Worm (Caenorhabditis elegans) whole organism, late embryonic: Measurements from ENCODE around the gene ints-13.

Experiments used
- Y22D7AL.16 ChIP-seq: sonication (generic microtip); optimal IDR thresholded peaks from 2 replicates; lab custom pipeline; 2016; ENCODE audit warnings: missing genetic modification characterization, missing compliant biosample characterization
- elt-2 ChIP-seq: sonication (generic microtip); optimal IDR thresholded peaks from 2 replicates; lab custom pipeline; 2016; ENCODE audit warnings: missing genetic modification reagents, missing genetic modification characterization, missing compliant biosample characterization
- ets-4 ChIP-seq: sonication (generic microtip); optimal IDR thresholded peaks from 2 replicates; lab custom pipeline; 2016; ENCODE audit warnings: missing genetic modification characterization, missing compliant biosample characterization
- eyg-1 ChIP-seq: sonication (generic microtip); optimal IDR thresholded peaks from 2 replicates; lab custom pipeline; 2016; ENCODE audit warnings: missing genotype, missing genetic modification characterization, missing compliant biosample characterization
- unc-42 ChIP-seq: sonication (generic microtip); optimal IDR thresholded peaks from 2 replicates; lab custom pipeline; 2016; ENCODE audit warnings: missing genotype, missing genetic modification characterization, missing compliant biosample characterization

DNA sequence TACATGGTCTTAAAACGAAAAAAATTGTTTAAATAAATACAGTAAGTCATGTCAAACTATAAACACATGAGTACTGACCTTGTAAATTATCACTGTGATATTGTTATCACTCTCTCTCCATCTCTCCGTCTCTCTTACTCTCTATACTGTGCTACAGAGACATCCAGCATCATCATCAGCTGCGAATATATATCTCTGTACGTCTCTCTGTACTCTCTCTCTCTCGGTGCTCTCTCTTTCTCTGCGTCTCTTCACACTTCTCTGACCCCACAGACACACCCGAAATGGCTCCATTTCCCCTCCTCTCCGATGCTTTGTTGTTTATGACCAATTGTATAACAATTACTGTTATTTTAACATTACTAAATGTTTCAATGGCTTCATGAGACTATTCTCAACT is 26.7 kb downstream of the ints-13 start:
- TF ChIP-seq eyg-1 (tag; lab: Kevin White, UChicago) (no peak), Y22D7AL.16 (tag; lab: Kevin White, UChicago) (no peak), elt-2 (tag; lab: Kevin White, UChicago) (peak; percentile 67), ets-4 (tag; lab: Kevin White, UChicago) (no peak), unc-42 (tag; lab: Kevin White, UChicago) (peak; percentile 44)
